Worm (Caenorhabditis elegans): ENCODE results near the gene R148.7.

Gene R148.7

DNA sequence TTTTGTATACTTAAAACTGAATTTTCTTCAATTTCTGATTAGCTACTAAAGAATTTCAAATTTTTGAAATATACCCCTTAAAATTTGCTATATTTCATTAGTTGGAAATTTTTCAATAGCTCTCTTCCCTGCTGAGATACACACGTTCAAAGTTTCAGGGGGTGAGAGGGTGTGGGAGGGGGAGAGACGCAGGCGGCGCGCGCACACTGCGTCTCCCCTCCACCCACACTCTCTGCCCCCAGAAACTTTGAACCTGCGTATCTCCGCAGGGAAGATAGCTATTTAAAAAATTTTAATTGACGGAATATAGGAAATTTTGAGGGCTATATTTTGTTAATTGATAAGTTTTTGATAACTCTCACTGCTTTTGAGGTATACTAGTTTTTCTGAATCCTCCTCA is 24.5 kb upstream of the R148.7 start:
- TF ChIP-seq jun-1 (tag; optimal IDR thresholded peaks at IDR 0.05) (no peak), nhr-76 (tag; optimal IDR thresholded peaks at IDR 0.05) (no peak)

DNA sequence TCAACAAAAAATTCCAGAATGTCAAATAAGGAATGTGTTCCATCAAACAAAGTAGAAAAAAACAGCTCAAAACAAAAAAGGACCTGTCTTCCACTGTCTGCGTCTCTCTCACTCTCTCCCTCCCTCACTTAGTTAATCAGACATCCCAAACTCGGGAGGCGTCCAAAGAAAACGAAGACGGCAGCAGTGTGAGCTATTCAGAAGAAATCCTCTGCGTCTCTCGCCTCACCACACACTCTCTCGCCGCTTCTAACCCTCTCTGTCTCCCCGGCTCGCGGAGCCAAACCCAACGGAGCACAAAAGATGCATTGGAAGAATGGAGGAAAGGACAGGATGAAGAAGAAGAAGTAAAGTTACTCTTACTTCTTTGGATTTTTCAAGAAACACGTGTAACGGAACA is 22.1 kb upstream of the R148.7 start:
- TF ChIP-seq dsc-1 (tag; optimal IDR thresholded peaks at IDR 0.05) = peak; percentile 1
- no peak for TF ChIP-seq nhr-12 (tag; optimal IDR thresholded peaks at IDR 0.05)
- TF ChIP-seq fos-1 (tag; optimal IDR thresholded peaks at IDR 0.05) = no peak
- TF ChIP-seq tbx-2 (tag; optimal IDR thresholded peaks at IDR 0.05) = peak; percentile 49
- no peak for TF ChIP-seq ztf-4 (tag; optimal IDR thresholded peaks at IDR 0.05)
- TF ChIP-seq unc-86 (tag; optimal IDR thresholded peaks at IDR 0.05) = peak; percentile 83
- peak; percentile 16 for TF ChIP-seq lin-13 (GFP tag; optimal IDR thresholded peaks at IDR 0.05)
- TF ChIP-seq lsy-2 (tag; optimal IDR thresholded peaks at IDR 0.05) = peak; percentile 29 to 51
- no peak for TF ChIP-seq ztf-11 (tag; optimal IDR thresholded peaks at IDR 0.05)
- no peak for TF ChIP-seq C34B4.2 (tag; optimal IDR thresholded peaks at IDR 0.05)
- TF ChIP-seq zag-1 (tag; optimal IDR thresholded peaks at IDR 0.05) = no peak
- TF ChIP-seq ceh-82 (tag; optimal IDR thresholded peaks at IDR 0.05) = peak in 2 of 3 experiments; percentile 13 to 49
- TF ChIP-seq nhr-77 (tag; optimal IDR thresholded peaks at IDR 0.05) = no peak
- TF ChIP-seq nhr-71 (tag; optimal IDR thresholded peaks at IDR 0.05) = peak; percentile 59
- TF ChIP-seq fkh-8 (tag; optimal IDR thresholded peaks at IDR 0.05) = peak; percentile 68
- TF ChIP-seq swsn-7 (tag; optimal IDR thresholded peaks at IDR 0.05) = peak; percentile 50
- no peak for TF ChIP-seq zip-4 (GFP tag; optimal IDR thresholded peaks at IDR 0.05)
- TF ChIP-seq skn-1 (tag; optimal IDR thresholded peaks at IDR 0.05) = no peak
- no peak for TF ChIP-seq nhr-76 (tag; optimal IDR thresholded peaks at IDR 0.05)
- no peak for TF ChIP-seq nhr-20 (tag; optimal IDR thresholded peaks at IDR 0.05)
- TF ChIP-seq C16A3.4 (tag; optimal IDR thresholded peaks at IDR 0.05) = no peak
- no peak for TF ChIP-seq elt-2 (tag; optimal IDR thresholded peaks at IDR 0.05)
- TF ChIP-seq lin-14 (GFP tag; optimal IDR thresholded peaks at IDR 0.05) = peak; percentile 89
- no peak for TF ChIP-seq mdl-1 (tag; optimal IDR thresholded peaks at IDR 0.05)
- peak; percentile 59 for TF ChIP-seq nhr-47 (tag; optimal IDR thresholded peaks at IDR 0.05)
- no peak for TF ChIP-seq hpl-2 (GFP tag; optimal IDR thresholded peaks at IDR 0.05)
- TF ChIP-seq isw-1 (GFP tag; IDR thresholded peaks at IDR 0.05) = 0 out of 2 replicates have a peak, but pooled peaks have one; percentile 19
- TF ChIP-seq fkh-10 (GFP tag; optimal IDR thresholded peaks at IDR 0.05) = peak; percentile 5
- TF ChIP-seq aha-1 (tag; optimal IDR thresholded peaks at IDR 0.05) = no peak
- no peak for TF ChIP-seq tlp-1 (tag; optimal IDR thresholded peaks at IDR 0.05)
- TF ChIP-seq F16B12.6 (tag; optimal IDR thresholded peaks at IDR 0.05) = no peak
- peak; percentile 33 for TF ChIP-seq snu-23 (GFP tag; optimal IDR thresholded peaks at IDR 0.05)
- TF ChIP-seq dpl-1 (GFP tag; optimal IDR thresholded peaks at IDR 0.05) = peak in 1 of 3 experiments; percentile 15
- TF ChIP-seq efl-1 (optimal IDR thresholded peaks at IDR 0.05) = peak; percentile 37 to 44
- TF ChIP-seq efl-1 (GFP tag; optimal IDR thresholded peaks at IDR 0.05 in 1 of 2) = no peak
- peak; percentile 29 for TF ChIP-seq mep-1 (tag; optimal IDR thresholded peaks at IDR 0.05)

- TF ChIP-seq lin-39 (tag; optimal IDR thresholded peaks at IDR 0.05) (no peak), lir-3 (tag; optimal IDR thresholded peaks at IDR 0.05; ENCODE audit: poor library complexity) (no peak), mdl-1 (tag; optimal IDR thresholded peaks at IDR 0.05) (no peak), elt-3 (tag; optimal IDR thresholded peaks at IDR 0.05) (no peak), fkh-8 (tag; optimal IDR thresholded peaks at IDR 0.05) (no peak), egl-27 (tag; optimal IDR thresholded peaks at IDR 0.05) (no peak), ztf-11 (tag; optimal IDR thresholded peaks at IDR 0.05) (no peak), sptf-1 (tag; optimal IDR thresholded peaks at IDR 0.05) (no peak), ceh-63 (GFP tag; optimal IDR thresholded peaks at IDR 0.05) (no peak), grh-1 (GFP tag; IDR thresholded peaks at IDR 0.05) (no peak), unc-86 (tag; optimal IDR thresholded peaks at IDR 0.05) (no peak)
Measured at ce11 chrIII:3219050-3219449, 20.8 kb upstream of the R148.7 start, which contains the start of gene frm-8. TSS of gene frm-8 (minus strand) at chrIII:3219150.
